Worm (Caenorhabditis elegans): ENCODE measurements around the gene cpz-2.

- TF ChIP-seq W03F9.2 (tag; optimal IDR thresholded peaks at IDR 0.05): no peak
- no peak for TF ChIP-seq him-1 (tag; optimal IDR thresholded peaks at IDR 0.05)
Observed at ce11 chrV:13406032-13406431, 25.0 kb downstream of the cpz-2 start, which contains the start of gene cutl-1.

Data from whole organism, L4/young adult.